Worm (Caenorhabditis elegans) whole organism, early embryonic: Measurements from ENCODE around the gene F11A5.15.

Experiments
- aly-1 ChIP-seq: sonication (generic microtip); optimal IDR thresholded peaks from 2 replicates; lab custom pipeline; 2016; ENCODE audit warnings: missing genetic modification characterization, missing compliant biosample characterization
- ama-1 ChIP-seq: fragments of 150-350 bp; optimal IDR thresholded peaks from 2 replicates; lab custom pipeline; 2014
- ceh-13 ChIP-seq: fragments of 200-800 bp; sonication (Bioruptor generic); optimal IDR thresholded peaks from 2 replicates; lab custom pipeline; 2018; ENCODE audit warnings: mild to moderate bottlenecking, missing genetic modification characterization, missing compliant biosample characterization
- ceh-36 ChIP-seq: sonication (generic microtip); optimal IDR thresholded peaks from 2 replicates; lab custom pipeline; 2016; ENCODE audit warnings: missing genetic modification characterization, inconsistent platforms, missing compliant biosample characterization
- ets-7 ChIP-seq: sonication (generic microtip); optimal IDR thresholded peaks from 2 replicates; lab custom pipeline; 2016; ENCODE audit warnings: missing genotype, missing genetic modification characterization, missing compliant biosample characterization
- flt-1 ChIP-seq: fragments of 200-800 bp; sonication (Bioruptor generic); IDR thresholded peaks from 2 replicates; pipeline ENCODE4 v1.3.6; 2022; ENCODE audit warnings: missing genetic modification characterization, missing compliant biosample characterization
- hmbx-1 ChIP-seq: sonication (generic microtip); optimal IDR thresholded peaks from 2 replicates; lab custom pipeline; 2016; ENCODE audit warnings: mild to moderate bottlenecking, missing genetic modification characterization, missing compliant biosample characterization
- hmg-4 ChIP-seq: fragments of 200-800 bp; sonication (Bioruptor generic); optimal IDR thresholded peaks from 2 replicates; lab custom pipeline; 2018; ENCODE audit warnings: mild to moderate bottlenecking, missing genetic modification characterization, missing compliant biosample characterization
- hnd-1 ChIP-seq: sonication (generic microtip); optimal IDR thresholded peaks from 2 replicates; lab custom pipeline; 2016; ENCODE audit warnings: missing genetic modification characterization, missing compliant biosample characterization
- sea-1 ChIP-seq: fragments of 200-800 bp; sonication (Bioruptor generic); conservative IDR thresholded peaks from 2 replicates; pipeline ENCODE4 v1.3.6; 2022; ENCODE audit warnings: missing genetic modification characterization, missing compliant biosample characterization
- tbx-11 ChIP-seq: fragments of 200-800 bp; sonication (Bioruptor generic); IDR thresholded peaks from 2 replicates; pipeline ENCODE4 v1.3.6; 2022; ENCODE audit warnings: missing genetic modification characterization, missing compliant biosample characterization
- tra-4 ChIP-seq: sonication (generic microtip); optimal IDR thresholded peaks from 2 replicates; lab custom pipeline; 2017; ENCODE audit warnings: missing genetic modification characterization, missing compliant biosample characterization

- TF ChIP-seq aly-1 (no peak), ama-1 (lab: Kevin White, UChicago) (no peak), hmbx-1 (no peak), tra-4 (tag; lab: Kevin White, UChicago) (no peak), sea-1 (GFP tag; lab: Robert Waterston, UW) (no peak), flt-1 (no peak), tbx-11 (no peak), ceh-36 (tag; lab: Kevin White, UChicago) (no peak), hmg-4 (no peak), ceh-13 (no peak), hnd-1 (tag; lab: Kevin White, UChicago) (no peak), ets-7 (tag; lab: Kevin White, UChicago) (no peak)
These were observed 35.1 kb downstream of the F11A5.15 start, which contains the start of gene srz-14 for ce11 chrV:16183357-16183756.
